Worm (Caenorhabditis elegans): Measurements from ENCODE around the gene mex-5.

ce11 chrIV:13354044-13354443 lies 521 bp downstream of the mex-5 start:
- no peak for TF ChIP-seq him-1 (tag; optimal IDR thresholded peaks at IDR 0.05)
- no peak for TF ChIP-seq dao-5 (tag; optimal IDR thresholded peaks at IDR 0.05)
- no peak for TF ChIP-seq W03F9.2 (tag; optimal IDR thresholded peaks at IDR 0.05)

Data from whole organism, L4/young adult.